Fruit fly (Drosophila melanogaster) whole organism, embryonic: ENCODE data around the gene CG46042.

Experiments used
- B-H2 ChIP-seq: fragments of 200-800 bp; sonication (Bioruptor generic); optimal IDR thresholded peaks from 2 replicates; lab custom pipeline; 2018; ENCODE audit warnings: missing biosample characterization, mild to moderate bottlenecking, missing genetic modification characterization
- Bdp1 ChIP-seq: fragments of 200-800 bp; sonication (Bioruptor generic); optimal IDR thresholded peaks from 3 replicates; lab custom pipeline; 2016; ENCODE audit warnings: missing biosample characterization, missing genetic modification characterization
- Bteb2 ChIP-seq: fragments of 200-800 bp; sonication (Bioruptor generic); optimal IDR thresholded peaks from 2 replicates; lab custom pipeline; 2016; ENCODE audit warnings: missing biosample characterization, missing genetic modification characterization
- CG10147 ChIP-seq: fragments of 200-800 bp; sonication (Bioruptor generic); optimal IDR thresholded peaks from 2 replicates; lab custom pipeline; 2019; ENCODE audit warnings: missing biosample characterization, mild to moderate bottlenecking, missing genetic modification characterization, moderate library complexity
- CG10366 ChIP-seq: fragments of 200-800 bp; sonication (Bioruptor generic); IDR thresholded peaks from 2 replicates; pipeline ENCODE4 v1.3.6; 2022; ENCODE audit warnings: missing biosample characterization, missing genetic modification characterization
- CG10565 ChIP-seq: fragments of 200-800 bp; sonication (Bioruptor generic); optimal IDR thresholded peaks from 3 replicates; lab custom pipeline; 2016; ENCODE audit warnings: missing biosample characterization, mild to moderate bottlenecking, missing genetic modification characterization
- CG11560 ChIP-seq: fragments of 200-800 bp; sonication (Bioruptor generic); IDR thresholded peaks from 3 replicates; pipeline ENCODE4 v1.3.6; 2022; ENCODE audit warnings: missing biosample characterization, missing genetic modification characterization
- CG12942 ChIP-seq: fragments of 200-800 bp; sonication (Bioruptor generic); optimal IDR thresholded peaks from 3 replicates; lab custom pipeline; 2016; ENCODE audit warnings: missing biosample characterization, missing genetic modification characterization
- CG13624 ChIP-seq: fragments of 200-800 bp; sonication (Bioruptor generic); optimal IDR thresholded peaks from 2 replicates; lab custom pipeline; 2016; ENCODE audit warnings: missing biosample characterization, missing genetic modification characterization
- CG14441 ChIP-seq: fragments of 200-800 bp; sonication (Bioruptor generic); IDR thresholded peaks from 2 replicates; pipeline ENCODE4 v1.3.6; 2022; ENCODE audit warnings: missing biosample characterization, missing genetic modification characterization
- CG14667 ChIP-seq: fragments of 200-800 bp; sonication (Bioruptor generic); IDR thresholded peaks from 2 replicates; pipeline ENCODE4 v1.3.6; 2022; ENCODE audit warnings: missing biosample characterization, missing genetic modification characterization
- CG15696 ChIP-seq: fragments of 200-800 bp; sonication (Bioruptor generic); optimal IDR thresholded peaks from 2 replicates; lab custom pipeline; 2019; ENCODE audit warnings: missing biosample characterization, mild to moderate bottlenecking, missing genetic modification characterization, moderate library complexity
- CG16815 ChIP-seq: fragments of 200-800 bp; sonication (Bioruptor generic); optimal IDR thresholded peaks from 3 replicates; lab custom pipeline; 2017; ENCODE audit warnings: missing biosample characterization, mild to moderate bottlenecking, missing genetic modification characterization
- CG17829 ChIP-seq: fragments of 200-800 bp; optimal IDR thresholded peaks from 2 replicates; lab custom pipeline; 2019; ENCODE audit warnings: missing biosample characterization, mild to moderate bottlenecking, missing genetic modification characterization, moderate library complexity
- CG2120 ChIP-seq: fragments of 200-800 bp; sonication (Bioruptor generic); optimal IDR thresholded peaks from 3 replicates; lab custom pipeline; 2016; ENCODE audit warnings: missing biosample characterization, missing genetic modification characterization
- CG2129 ChIP-seq: fragments of 200-800 bp; sonication (Bioruptor generic); IDR thresholded peaks from 2 replicates; pipeline ENCODE4 v1.3.6; 2022; ENCODE audit warnings: missing biosample characterization, missing genetic modification characterization; ENCODE audit not compliant: partially characterized antibody
- CG4282 ChIP-seq: fragments of 200-800 bp; sonication (Bioruptor generic); optimal IDR thresholded peaks from 2 replicates; lab custom pipeline; 2016; ENCODE audit warnings: missing biosample characterization, missing genetic modification characterization
- CG6175 ChIP-seq: fragments of 200-800 bp; sonication (Bioruptor generic); IDR thresholded peaks from 3 replicates; pipeline ENCODE4 v1.3.6; 2022; ENCODE audit warnings: missing biosample characterization, missing genetic modification characterization
- CG6654 ChIP-seq: fragments of 200-800 bp; sonication (Bioruptor generic); optimal IDR thresholded peaks from 2 replicates; lab custom pipeline; 2017; ENCODE audit warnings: missing biosample characterization, mild to moderate bottlenecking, missing genetic modification characterization
- CG6689 ChIP-seq: fragments of 200-800 bp; sonication (Bioruptor generic); IDR thresholded peaks from 2 replicates; pipeline ENCODE4 v1.3.6; 2022; ENCODE audit warnings: missing biosample characterization, missing genetic modification characterization
- CG7372 ChIP-seq: fragments of 200-800 bp; sonication (Bioruptor generic); IDR thresholded peaks from 2 replicates; pipeline ENCODE4 v1.3.6; 2022; ENCODE audit warnings: missing biosample characterization, missing genetic modification characterization
- CG7839 ChIP-seq: fragments of 200-800 bp; sonication (Bioruptor generic); optimal IDR thresholded peaks from 3 replicates; lab custom pipeline; 2018; ENCODE audit warnings: missing biosample characterization, mild to moderate bottlenecking, missing genetic modification characterization, moderate library complexity
- CG7987 ChIP-seq: fragments of 200-800 bp; sonication (Bioruptor generic); optimal IDR thresholded peaks from 2 replicates; lab custom pipeline; 2018; ENCODE audit warnings: missing biosample characterization, mild to moderate bottlenecking, missing genetic modification characterization, moderate library complexity
- CG8478 ChIP-seq: fragments of >200 bp; optimal IDR thresholded peaks from 2 replicates; lab custom pipeline; 2018
- CG8924 ChIP-seq: fragments of 200-800 bp; optimal IDR thresholded peaks from 3 replicates; lab custom pipeline; 2019; ENCODE audit warnings: missing biosample characterization, mild to moderate bottlenecking, missing genetic modification characterization, moderate library complexity
- CG9876 ChIP-seq: fragments of 200-800 bp; sonication (Bioruptor generic); optimal IDR thresholded peaks from 2 replicates; lab custom pipeline; 2016; ENCODE audit warnings: missing biosample characterization, missing genetic modification characterization
- Dbx ChIP-seq: fragments of 200-800 bp; sonication (Bioruptor generic); IDR thresholded peaks from 3 replicates; pipeline ENCODE4 v1.3.6; 2022; ENCODE audit warnings: missing biosample characterization, missing genetic modification characterization
- Ets65A ChIP-seq: fragments of 200-800 bp; sonication (Bioruptor generic); peaks from one replicate; lab custom pipeline; 2016; ENCODE audit warnings: missing biosample characterization, missing genetic modification characterization
- Fer2 ChIP-seq: fragments of 200-800 bp; sonication (Bioruptor generic); optimal IDR thresholded peaks from 2 replicates; lab custom pipeline; 2018; ENCODE audit warnings: missing biosample characterization, mild to moderate bottlenecking, missing genetic modification characterization, moderate library complexity
- Gug ChIP-seq: fragments of 200-800 bp; sonication (Bioruptor generic); IDR thresholded peaks from 4 replicates; pipeline ENCODE4 v1.3.6; 2022; ENCODE audit warnings: missing biosample characterization, missing genetic modification characterization
- H15 ChIP-seq: fragments of 200-800 bp; sonication (Bioruptor generic); IDR thresholded peaks from 3 replicates; pipeline ENCODE4 v1.3.6; 2022; ENCODE audit warnings: missing biosample characterization, missing genetic modification characterization
- HLH3B ChIP-seq: fragments of 200-800 bp; sonication (Bioruptor generic); IDR thresholded peaks from 2 replicates; pipeline ENCODE4 v1.3.6; 2022; ENCODE audit warnings: missing biosample characterization, missing genetic modification characterization
- Hr78 ChIP-seq, 2 experiments: fragments of 200-800 bp in 1 of 2; fragments of >200 bp in 1 of 2; sonication (Bioruptor generic) in 1 of 2; optimal IDR thresholded peaks; 2 replicates each; lab custom pipeline; 2017 to 2019; ENCODE audit warnings: missing biosample characterization in 2 of 2, missing genetic modification characterization in 2 of 2, mild to moderate bottlenecking in 1 of 2, moderate library complexity in 1 of 2
- MESR4 ChIP-seq: fragments of 200-800 bp; sonication (Bioruptor generic); optimal IDR thresholded peaks from 2 replicates; lab custom pipeline; 2018; ENCODE audit warnings: missing biosample characterization, mild to moderate bottlenecking, missing genetic modification characterization, moderate library complexity
- Mes4 ChIP-seq: fragments of 200-800 bp; sonication (Bioruptor generic); optimal IDR thresholded peaks from 2 replicates; lab custom pipeline; 2016; ENCODE audit warnings: missing biosample characterization, missing genetic modification characterization
- Nf-YC ChIP-seq: fragments of 200-800 bp; optimal IDR thresholded peaks from 3 replicates; lab custom pipeline; 2019; ENCODE audit warnings: missing biosample characterization, mild to moderate bottlenecking, missing genetic modification characterization, moderate library complexity
- Ptx1 ChIP-seq: fragments of 200-800 bp; sonication (Bioruptor generic); IDR thresholded peaks from 2 replicates; pipeline ENCODE4 v1.3.6; 2022; ENCODE audit warnings: missing biosample characterization, missing genetic modification characterization
- Ssrp ChIP-seq: fragments of 200-800 bp; sonication (Bioruptor generic); optimal IDR thresholded peaks from 2 replicates; lab custom pipeline; 2018; ENCODE audit warnings: missing biosample characterization, mild to moderate bottlenecking, missing genetic modification characterization, moderate library complexity
- Tbp ChIP-seq: fragments of >200 bp; optimal IDR thresholded peaks from 2 replicates; lab custom pipeline; 2018; ENCODE audit warnings: missing biosample characterization, missing genetic modification characterization
- Xbp1 ChIP-seq: fragments of 200-800 bp; sonication (Bioruptor generic); optimal IDR thresholded peaks from 3 replicates; lab custom pipeline; 2016; ENCODE audit warnings: missing biosample characterization, mild to moderate bottlenecking, missing genetic modification characterization
- chm ChIP-seq: fragments of 200-800 bp; sonication (Bioruptor generic); IDR thresholded peaks from 2 replicates; pipeline ENCODE4 v1.3.6; 2022; ENCODE audit warnings: missing biosample characterization, missing genetic modification characterization
- chn ChIP-seq: fragments of 200-800 bp; sonication (Bioruptor generic); optimal IDR thresholded peaks from 2 replicates; lab custom pipeline; 2016; ENCODE audit warnings: missing biosample characterization, missing genetic modification characterization
- dysf ChIP-seq: fragments of 200-800 bp; sonication (Bioruptor generic); IDR thresholded peaks from 3 replicates; pipeline ENCODE4 v1.3.6; 2022; ENCODE audit warnings: missing biosample characterization, missing genetic modification characterization
- ewg ChIP-seq: fragments of 200-800 bp; sonication (Bioruptor generic); optimal IDR thresholded peaks from 3 replicates; lab custom pipeline; 2017; ENCODE audit warnings: mild to moderate bottlenecking, missing biosample characterization, missing genetic modification reagents, missing genetic modification characterization
- fd96Cb ChIP-seq: fragments of 200-800 bp; sonication (Bioruptor generic); optimal IDR thresholded peaks from 2 replicates; lab custom pipeline; 2018; ENCODE audit warnings: missing biosample characterization, mild to moderate bottlenecking, missing genetic modification characterization, moderate library complexity
- hb ChIP-seq: fragments of 200-800 bp; sonication (Bioruptor generic); IDR thresholded peaks from 3 replicates; pipeline ENCODE4 v1.3.6; 2022; ENCODE audit warnings: missing biosample characterization, missing genetic modification characterization; ENCODE audit not compliant: partially characterized antibody
- insv ChIP-seq, 2 experiments: fragments of 200-800 bp; sonication (Bioruptor generic); optimal IDR thresholded peaks; 3 replicates each; lab custom pipeline; 2016 to 2018; ENCODE audit warnings: missing biosample characterization in 2 of 2, missing genetic modification characterization in 2 of 2
- inv ChIP-seq: fragments of 200-800 bp; sonication (Bioruptor generic); IDR thresholded peaks from 2 replicates; pipeline ENCODE4 v1.3.6; 2022; ENCODE audit warnings: missing biosample characterization, missing genetic modification characterization; ENCODE audit not compliant: partially characterized antibody
- onecut ChIP-seq: fragments of 200-800 bp; sonication (Bioruptor generic); IDR thresholded peaks from 2 replicates; pipeline ENCODE4 v1.3.6; 2022; ENCODE audit warnings: missing biosample characterization, missing genetic modification characterization
- p53 ChIP-seq: fragments of 200-800 bp; sonication (Bioruptor generic); optimal IDR thresholded peaks from 2 replicates; lab custom pipeline; 2016; ENCODE audit warnings: missing biosample characterization, missing genetic modification characterization
- seq ChIP-seq: fragments of 200-800 bp; sonication (Bioruptor generic); IDR thresholded peaks from 2 replicates; pipeline ENCODE4 v1.3.6; 2022; ENCODE audit warnings: missing biosample characterization, missing genetic modification characterization
- sqz ChIP-seq: fragments of 200-800 bp; sonication (Bioruptor generic); optimal IDR thresholded peaks from 3 replicates; lab custom pipeline; 2018; ENCODE audit warnings: missing biosample characterization, mild to moderate bottlenecking, missing genetic modification characterization

The CG46042 gene

DNA sequence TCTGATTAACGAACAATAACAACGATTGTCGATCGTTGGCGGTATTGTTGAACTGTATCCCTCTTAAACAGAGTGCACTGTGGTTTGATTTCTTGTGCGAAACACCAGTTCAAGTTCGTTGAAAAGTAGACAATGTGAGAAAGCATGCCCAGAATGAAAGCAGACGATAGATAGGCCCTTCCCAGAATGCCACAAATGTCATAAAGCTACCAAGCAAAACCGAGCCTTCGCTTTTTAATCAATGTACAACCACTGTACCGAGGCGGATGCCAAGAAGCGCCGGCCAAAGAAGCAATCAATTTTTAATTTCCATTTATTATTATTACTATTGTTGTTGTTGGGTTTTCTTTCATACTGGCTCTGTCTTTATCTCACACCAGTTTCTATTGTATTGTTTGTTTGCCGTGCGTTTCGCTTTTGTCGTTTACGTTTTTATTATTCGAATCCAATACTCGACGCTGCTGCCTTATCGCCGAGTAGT, 33.3 kb downstream of the CG46042 start (continued):
- TF ChIP-seq CG6689 (GFP tag; lab: Robert Waterston, UW): peak; percentile 87
- peak; percentile 83 for TF ChIP-seq chn (GFP tag; lab: Kevin White, UChicago)
- TF ChIP-seq CG14441 (GFP tag; lab: Robert Waterston, UW): peak; percentile 90
- TF ChIP-seq CG15696 (tag; lab: Kevin White, UChicago): no peak
- no peak for TF ChIP-seq MESR4
- TF ChIP-seq CG2129 (GFP tag; lab: Robert Waterston, UW): no peak
- TF ChIP-seq HLH3B (GFP tag; lab: Robert Waterston, UW): peak; percentile 87
- TF ChIP-seq hb: no peak
- no peak for TF ChIP-seq insv (GFP tag; optimal IDR thresholded peaks at IDR 0.05; lab: Kevin White, UChicago)
- peak; percentile 78 for TF ChIP-seq onecut (GFP tag; lab: Robert Waterston, UW)
- TF ChIP-seq Tbp (GFP tag; lab: Kevin White, UChicago): no peak
- TF ChIP-seq CG16815 (GFP tag; lab: Kevin White, UChicago): peak; percentile 68
- TF ChIP-seq seq: peak; percentile 93
- TF ChIP-seq CG10565 (GFP tag; lab: Kevin White, UChicago): no peak
- peak; percentile 76 for TF ChIP-seq Bteb2 (GFP tag; lab: Kevin White, UChicago)
- peak; percentile 84 for TF ChIP-seq CG14667 (GFP tag; lab: Robert Waterston, UW)
- TF ChIP-seq p53 (GFP tag; lab: Kevin White, UChicago): peak; percentile 6
- TF ChIP-seq Nf-YC (tag; lab: Kevin White, UChicago): no peak
- no peak for TF ChIP-seq B-H2 (GFP tag; lab: Kevin White, UChicago)
- TF ChIP-seq dysf (GFP tag; lab: Robert Waterston, UW): peak; percentile 90
- TF ChIP-seq CG8478 (lab: Kevin White, UChicago): no peak
- TF ChIP-seq H15: peak; percentile 82
- peak; percentile 90 for TF ChIP-seq Gug (GFP tag; lab: Robert Waterston, UW)
- TF ChIP-seq Xbp1 (GFP tag; lab: Kevin White, UChicago): peak; percentile 85
- TF ChIP-seq Fer2 (tag; lab: Kevin White, UChicago): no peak
- peak; percentile 46 for TF ChIP-seq CG6654 (GFP tag; lab: Kevin White, UChicago)
- TF ChIP-seq Dbx (GFP tag; lab: Robert Waterston, UW): peak; percentile 84
- peak; percentile 78 for TF ChIP-seq CG12942 (GFP tag; lab: Kevin White, UChicago)
- peak; percentile 37 for TF ChIP-seq CG13624 (GFP tag; lab: Kevin White, UChicago)
- TF ChIP-seq CG8924 (tag; lab: Kevin White, UChicago): peak; percentile 84
- peak in 1 of 2 experiments; percentile 16 for TF ChIP-seq Hr78 (GFP tag; optimal IDR thresholded peaks at IDR 0.05; lab: Kevin White, UChicago)
- TF ChIP-seq inv (GFP tag; lab: Robert Waterston, UW): no peak
- TF ChIP-seq CG17829 (tag; lab: Kevin White, UChicago): peak; percentile 47
- TF ChIP-seq CG11560 (tag; lab: Robert Waterston, UW): peak; percentile 60; the same call in 2 of the 3 replicates
- TF ChIP-seq CG4282 (GFP tag; lab: Kevin White, UChicago): peak; percentile 73
- TF ChIP-seq Mes4: peak; percentile 42
- peak; percentile 78 for TF ChIP-seq CG7839 (tag; lab: Kevin White, UChicago)
- TF ChIP-seq CG10147 (GFP tag; lab: Kevin White, UChicago): peak; percentile 61
- TF ChIP-seq Bdp1 (GFP tag; lab: Kevin White, UChicago): peak; percentile 73
- TF ChIP-seq CG10366 (GFP tag; lab: Robert Waterston, UW): peak; percentile 92
- TF ChIP-seq CG9876 (GFP tag; lab: Kevin White, UChicago): peak; percentile 75
- peak; percentile 57; the same call in 1 of the 3 replicates for TF ChIP-seq CG6175 (GFP tag; lab: Robert Waterston, UW)
- peak; percentile 63 for TF ChIP-seq CG7372 (GFP tag; lab: Robert Waterston, UW)
- TF ChIP-seq Ssrp (tag; lab: Kevin White, UChicago): peak; percentile 64
- peak; percentile 37 for TF ChIP-seq CG7987
- TF ChIP-seq sqz (GFP tag; lab: Kevin White, UChicago): no peak
- TF ChIP-seq Ptx1 (GFP tag; lab: Robert Waterston, UW): peak; percentile 91
- peak; percentile 87 for TF ChIP-seq chm (GFP tag; lab: Robert Waterston, UW)
- TF ChIP-seq Ets65A (GFP tag; lab: Kevin White, UChicago): peak; percentile 57
- peak; percentile 91 for TF ChIP-seq CG2120 (GFP tag; lab: Kevin White, UChicago)
- TF ChIP-seq ewg: peak; percentile 73
- peak; percentile 78 for TF ChIP-seq fd96Cb (tag; lab: Kevin White, UChicago)
